Fruit fly (Drosophila melanogaster) whole organism, larva: ENCODE results near the gene yellow-e2.
A peak's percentile ranks its signal among the peaks of the same experiment; 100 is the strongest.

Experiments used
- noc ChIP-seq: fragments of 200-800 bp; sonication (Bioruptor generic); optimal IDR thresholded peaks from 3 replicates; lab custom pipeline; 2019; ENCODE audit warnings: missing biosample characterization, mild to moderate bottlenecking, missing genetic modification characterization, moderate library complexity

Gene yellow-e2

dm6 chr3R:13417067-13417595, 10.3 kb upstream of the yellow-e2 start:
- TF ChIP-seq noc, result no peak

dm6 chr3R:13415186-13415585, 8.4 kb upstream of the yellow-e2 start, which contains the start of gene yellow-e:
TSS of gene yellow-e (minus strand) at chr3R:13415286.
- no peak for TF ChIP-seq noc

dm6 chr3R:13412704-13413103, 5.9 kb upstream of the yellow-e2 start:
- no peak for TF ChIP-seq noc

dm6 chr3R:13404841-13405441, 1.9 kb downstream of the yellow-e2 start, which contains the start of gene yellow-e3:
TSS of gene yellow-e3 (minus strand) at chr3R:13404870.
- no peak for TF ChIP-seq noc

dm6 chr3R:13403032-13403459, 3.8 kb downstream of the yellow-e2 start, which contains the start of gene Dpm3:
TSS of gene Dpm3 (minus strand) at chr3R:13403051.
- TF ChIP-seq noc, result no peak

- TF ChIP-seq noc, result no peak
Observed at dm6 chr3R:13401722-13402296, 5.0 kb downstream of the yellow-e2 start, which contains the start of gene GILT1. TSS of gene GILT1 (minus strand) at chr3R:13401862.

dm6 chr3R:13400902-13401721, 5.7 kb downstream of the yellow-e2 start:
- peak; percentile 94 for TF ChIP-seq noc

dm6 chr3R:13397535-13397934, 9.3 kb downstream of the yellow-e2 start, which contains the start of gene CG14377:
TSS of gene CG14377 (plus strand) at chr3R:13397835.
- no peak for TF ChIP-seq noc

- no peak for TF ChIP-seq noc
Observed at dm6 chr3R:13397040-13397439, 9.8 kb downstream of the yellow-e2 start, which contains the start of gene CG14374. TSS of gene CG14374 (minus strand) at chr3R:13397140.

dm6 chr3R:13395133-13395532, 11.7 kb downstream of the yellow-e2 start, which contains the start of gene CCHa2:
TSS of gene CCHa2 (minus strand) at chr3R:13395197.
- no peak for TF ChIP-seq noc

- TF ChIP-seq noc, result no peak
Observed at dm6 chr3R:13393009-13393408, 13.8 kb downstream of the yellow-e2 start.

- no peak for TF ChIP-seq noc
Observed at dm6 chr3R:13390490-13390889, 16.3 kb downstream of the yellow-e2 start.

dm6 chr3R:13388160-13388870, 18.5 kb downstream of the yellow-e2 start, which contains the start of gene CG9799:
TSS of gene CG9799 (minus strand) at chr3R:13388709.
- TF ChIP-seq noc, result no peak

- no peak for TF ChIP-seq noc
Observed at dm6 chr3R:13385105-13385504, 21.7 kb downstream of the yellow-e2 start.

- TF ChIP-seq noc, result peak; percentile 1
Observed at dm6 chr3R:13382656-13383142, 24.1 kb downstream of the yellow-e2 start.
